Worm (Caenorhabditis elegans): ENCODE data around the gene F37C4.5.

F37C4.5 gene

ce11 chrIV:3862948-3863347 is 10.7 kb downstream of the F37C4.5 start:
- TF ChIP-seq ceh-30 (tag; optimal IDR thresholded peaks at IDR 0.05) (no peak), fkh-6 (tag; optimal IDR thresholded peaks at IDR 0.05) (no peak), K02D7.2 (tag; optimal IDR thresholded peaks at IDR 0.05) (no peak), madf-2 (tag; optimal IDR thresholded peaks at IDR 0.05) (no peak), sdc-2 (tag; optimal IDR thresholded peaks at IDR 0.05) (no peak), hlh-30 (tag; optimal IDR thresholded peaks at IDR 0.05; ENCODE audit: insufficient read depth) (no peak), unc-42 (tag; optimal IDR thresholded peaks at IDR 0.05) (no peak), dve-1 (tag; optimal IDR thresholded peaks at IDR 0.05) (no peak), pros-1 (tag; optimal IDR thresholded peaks at IDR 0.05) (no peak), gmeb-2 (tag; optimal IDR thresholded peaks at IDR 0.05) (no peak), elt-4 (tag; optimal IDR thresholded peaks at IDR 0.05) (no peak)

ce11 chrIV:3860419-3860818 is 13.2 kb downstream of the F37C4.5 start:
- TF ChIP-seq unc-42 (tag; optimal IDR thresholded peaks at IDR 0.05) (peak; percentile 87), elt-2 (tag; optimal IDR thresholded peaks at IDR 0.05) (no peak), ceh-31 (tag; optimal IDR thresholded peaks at IDR 0.05) (peak; percentile 12), pqm-1 (tag; optimal IDR thresholded peaks at IDR 0.05) (no peak), npax-4 (tag; optimal IDR thresholded peaks at IDR 0.05) (no peak), ama-1 (optimal IDR thresholded peaks at IDR 0.05) (no peak)

ce11 chrIV:3859552-3859951 is 14.1 kb downstream of the F37C4.5 start:
- TF ChIP-seq eyg-1 (tag; optimal IDR thresholded peaks at IDR 0.05) (no peak), fkh-10 (GFP tag; optimal IDR thresholded peaks at IDR 0.05) (peak; percentile 43)

- TF ChIP-seq npax-4 (tag; optimal IDR thresholded peaks at IDR 0.05) (no peak), hlh-30 (tag; optimal IDR thresholded peaks at IDR 0.05; ENCODE audit: insufficient read depth) (no peak), tbx-7 (tag; optimal IDR thresholded peaks at IDR 0.05) (no peak), sox-4 (tag; optimal IDR thresholded peaks at IDR 0.05) (no peak), nfya-1 (tag; optimal IDR thresholded peaks at IDR 0.05) (no peak), unc-55 (GFP tag; optimal IDR thresholded peaks at IDR 0.05) (peak; percentile 89), ceh-19 (GFP tag; optimal IDR thresholded peaks at IDR 0.05) (peak; percentile 9), ceh-18 (tag; optimal IDR thresholded peaks at IDR 0.05) (no peak), gmeb-2 (tag; optimal IDR thresholded peaks at IDR 0.05) (no peak), ceh-45 (GFP tag; IDR thresholded peaks at IDR 0.05) (no peak), ceh-2 (tag; optimal IDR thresholded peaks at IDR 0.05) (no peak)
These were observed 15.5 kb downstream of the F37C4.5 start for ce11 chrIV:3857999-3858552.

- TF ChIP-seq C38D4.7 (GFP tag; optimal IDR thresholded peaks at IDR 0.05) (no peak), nfya-1 (tag; optimal IDR thresholded peaks at IDR 0.05) (peak; percentile 78), fkh-10 (GFP tag; optimal IDR thresholded peaks at IDR 0.05) (no peak), ceh-45 (GFP tag; IDR thresholded peaks at IDR 0.05) (no peak), unc-42 (tag; optimal IDR thresholded peaks at IDR 0.05) (peak; percentile 14), pax-1 (tag; optimal IDR thresholded peaks at IDR 0.05) (no peak)
These were observed 17.4 kb downstream of the F37C4.5 start for ce11 chrIV:3856190-3856589.

ce11 chrIV:3855543-3855942 is 18.1 kb downstream of the F37C4.5 start, which contains the start of gene zag-1:
zag-1 (plus strand) TSS chrIV:3855843.
- no peak for TF ChIP-seq ceh-34 (tag; optimal IDR thresholded peaks at IDR 0.05)
- no peak for TF ChIP-seq Y22D7AL.16 (tag; optimal IDR thresholded peaks at IDR 0.05)
- no peak for TF ChIP-seq ceh-9 (tag; optimal IDR thresholded peaks at IDR 0.05)
- no peak for TF ChIP-seq ceh-6 (GFP tag; optimal IDR thresholded peaks at IDR 0.05)
- TF ChIP-seq ahr-1 (tag; optimal IDR thresholded peaks at IDR 0.05), result no peak
- TF ChIP-seq ceh-31 (tag; optimal IDR thresholded peaks at IDR 0.05), result no peak
- no peak for TF ChIP-seq ama-1 (optimal IDR thresholded peaks at IDR 0.05)
- TF ChIP-seq K09A11.1 (tag; optimal IDR thresholded peaks at IDR 0.05; ENCODE audit: insufficient read depth), result no peak
- no peak for TF ChIP-seq C08G9.2 (tag; optimal IDR thresholded peaks at IDR 0.05)
- no peak for TF ChIP-seq pat-9 (tag; optimal IDR thresholded peaks at IDR 0.05)
- no peak for TF ChIP-seq rnt-1 (tag; optimal IDR thresholded peaks at IDR 0.05)

All from whole organism, late embryonic.